Fruit fly (Drosophila melanogaster): ENCODE results near the gene beta-Spec.
A peak's percentile ranks its signal among the peaks of the same experiment; 100 is the strongest.

beta-Spec gene

DNA sequence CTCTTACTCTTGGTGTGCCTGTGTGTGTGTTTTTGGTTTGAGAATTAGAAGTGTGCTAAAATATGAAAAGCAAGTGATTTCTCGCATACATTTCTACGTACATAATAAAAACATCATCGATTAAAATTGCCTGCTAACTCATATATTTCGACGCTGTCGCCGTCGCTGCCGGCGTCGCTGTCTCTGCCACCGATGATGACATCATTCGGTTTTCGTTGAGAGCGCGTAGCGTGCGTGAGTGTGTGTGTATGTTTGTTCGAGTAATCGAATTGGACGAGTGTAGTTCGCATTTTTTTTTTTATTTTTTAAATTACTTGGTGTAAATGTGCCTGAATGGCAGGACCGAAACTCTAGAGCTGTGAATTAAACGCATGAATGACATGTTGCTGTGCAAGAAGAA, 544 bp downstream of the beta-Spec start:
- TF ChIP-seq onecut (GFP tag; IDR thresholded peaks at IDR 0.05), result peak; percentile 27; the same call in 1 of the 2 replicates
- no peak for TF ChIP-seq tgo (GFP tag; IDR thresholded peaks at IDR 0.05)
- peak; percentile 22 for TF ChIP-seq exex (tag; optimal IDR thresholded peaks at IDR 0.05)
- TF ChIP-seq Trl (optimal IDR thresholded peaks at IDR 0.05), result peak; percentile 17 to 63
- no peak for TF ChIP-seq Trl (GFP tag; optimal IDR thresholded peaks at IDR 0.05)
- no peak for TF ChIP-seq CG8924 (tag; optimal IDR thresholded peaks at IDR 0.05)
- peak; percentile 58 for TF ChIP-seq CG17385 (GFP tag; optimal IDR thresholded peaks at IDR 0.05)
- TF ChIP-seq sens (GFP tag), result peak; percentile 1
- no peak for TF ChIP-seq CG8281 (tag; optimal IDR thresholded peaks at IDR 0.05)
- TF ChIP-seq sqz (GFP tag; optimal IDR thresholded peaks at IDR 0.05), result peak; percentile 44
- TF ChIP-seq Pdp1 (GFP tag; optimal IDR thresholded peaks at IDR 0.05), result peak in 1 of 2 experiments; percentile 72
- TF ChIP-seq cg (GFP tag; optimal IDR thresholded peaks at IDR 0.05), result peak; percentile 39
- peak; percentile 93 for TF ChIP-seq Adf1 (GFP tag; IDR thresholded peaks at IDR 0.05)
- TF ChIP-seq Atf3 (GFP tag; optimal IDR thresholded peaks at IDR 0.05), result peak; percentile 20
- peak; percentile 34 for TF ChIP-seq CG34376 (GFP tag; optimal IDR thresholded peaks at IDR 0.05)

DNA sequence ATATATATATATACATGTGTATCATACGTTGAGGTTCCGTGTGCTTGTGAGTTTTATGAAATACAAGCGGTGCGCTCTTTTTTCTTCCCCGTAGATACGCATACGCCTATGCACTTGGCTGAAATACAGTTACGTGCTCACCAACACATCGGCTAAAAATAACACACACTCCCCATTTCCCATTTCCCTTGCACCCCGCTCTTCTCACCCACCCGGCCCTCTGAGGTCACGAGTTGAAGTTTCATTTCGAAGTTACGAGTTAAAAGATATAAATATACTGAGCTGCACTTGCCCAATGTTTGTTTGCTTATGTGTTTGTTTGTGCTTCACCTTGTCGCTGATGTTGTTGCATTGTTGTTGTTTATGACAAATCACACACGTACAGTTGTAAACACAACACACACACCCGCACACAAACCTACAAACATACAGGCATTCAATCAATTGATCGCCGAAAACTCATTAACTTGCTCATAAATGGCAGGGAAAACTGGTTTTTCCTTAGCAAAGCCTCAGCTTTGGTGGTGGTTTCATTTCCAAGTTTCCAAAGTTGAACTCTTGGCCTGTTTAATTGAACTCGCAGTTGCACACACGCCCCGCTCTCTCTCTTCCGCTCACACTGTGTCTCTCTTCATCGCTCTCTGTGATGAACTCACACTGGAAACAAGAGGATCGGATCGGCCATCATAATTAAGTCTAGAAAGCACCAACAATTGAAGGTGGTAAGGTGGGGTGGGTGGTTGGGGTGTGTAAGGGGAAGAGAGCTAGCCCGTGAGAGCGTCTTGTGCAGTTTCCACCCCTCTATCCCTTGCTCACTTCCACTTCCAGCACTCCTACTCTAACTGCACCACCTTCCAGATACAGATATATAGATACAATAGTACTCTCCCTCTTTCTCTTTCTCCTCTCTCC, 1.3 kb downstream of the beta-Spec start:
- TF ChIP-seq phol (tag; optimal IDR thresholded peaks at IDR 0.05) (no peak), lola (GFP tag; optimal IDR thresholded peaks at IDR 0.05) (no peak), salm (tag; optimal IDR thresholded peaks at IDR 0.05) (no peak), CG13296 (GFP tag; optimal IDR thresholded peaks at IDR 0.05) (no peak), grn (GFP tag; optimal IDR thresholded peaks at IDR 0.05) (no peak), CG10209 (GFP tag; optimal IDR thresholded peaks at IDR 0.05) (no peak), dimm (GFP tag; IDR thresholded peaks at IDR 0.05) (no peak), CG16813 (GFP tag; IDR thresholded peaks at IDR 0.05; ENCODE audit: partially characterized antibody) (no peak), CG9817 (tag; optimal IDR thresholded peaks at IDR 0.05) (no peak), CG2712 (tag; optimal IDR thresholded peaks at IDR 0.05) (no peak), CG17186 (GFP tag; optimal IDR thresholded peaks at IDR 0.05) (no peak), TFAM (GFP tag; optimal IDR thresholded peaks at IDR 0.05) (no peak), shn (GFP tag; optimal IDR thresholded peaks at IDR 0.05) (no peak), CG12236 (GFP tag; optimal IDR thresholded peaks at IDR 0.05) (no peak), stc (GFP tag; IDR thresholded peaks at IDR 0.05) (no peak), Med (GFP tag) (peak; percentile 22), Ravus (GFP tag; IDR thresholded peaks at IDR 0.05) (no peak), crol (GFP tag; IDR thresholded peaks at IDR 0.05) (peak; percentile 92), lilli (GFP tag; optimal IDR thresholded peaks at IDR 0.05) (no peak), CG3065 (GFP tag; optimal IDR thresholded peaks at IDR 0.05) (no peak), CG15269 (tag; optimal IDR thresholded peaks at IDR 0.05) (no peak), ATbp (GFP tag; optimal IDR thresholded peaks at IDR 0.05) (peak; percentile 50), sr (GFP tag; IDR thresholded peaks at IDR 0.05) (no peak), gro (GFP tag; optimal IDR thresholded peaks at IDR 0.05) (no peak), vfl (GFP tag; optimal IDR thresholded peaks at IDR 0.05) (no peak), bcd (GFP tag; optimal IDR thresholded peaks at IDR 0.05) (no peak), lbe (GFP tag; optimal IDR thresholded peaks at IDR 0.05) (no peak), CG12219 (GFP tag; optimal IDR thresholded peaks at IDR 0.05) (peak; percentile 6), CG2129 (GFP tag; IDR thresholded peaks at IDR 0.05; ENCODE audit: partially characterized antibody) (no peak), CG14667 (GFP tag; IDR thresholded peaks at IDR 0.05) (no peak), HmgD (GFP tag; optimal IDR thresholded peaks at IDR 0.05) (no peak), nerfin-2 (GFP tag; IDR thresholded peaks at IDR 0.05; ENCODE audit: partially characterized antibody) (no peak), vvl (GFP tag; IDR thresholded peaks at IDR 0.05) (no peak), CG1792 (GFP tag; optimal IDR thresholded peaks at IDR 0.05) (no peak)
